Worm (Caenorhabditis elegans) whole organism, L1 larva: ENCODE data around the gene hlh-29.
A peak's percentile ranks its signal among the peaks of the same experiment; 100 is the strongest.

ENCODE experiments used
- F16B12.6 ChIP-seq: fragments of 150-350 bp; optimal IDR thresholded peaks from 2 replicates; lab custom pipeline; 2014; ENCODE audit warnings: missing biosample characterization, missing genetic modification characterization
- Y116A8C.19 ChIP-seq: sonication (generic microtip); optimal IDR thresholded peaks from 2 replicates; lab custom pipeline; 2016; ENCODE audit warnings: missing compliant biosample characterization, missing genetic modification characterization, borderline replicate concordance
- alr-1 ChIP-seq: fragments of 200-800 bp; sonication (Bioruptor generic); optimal IDR thresholded peaks from 2 replicates; lab custom pipeline; 2018; ENCODE audit warnings: borderline replicate concordance, mild to moderate bottlenecking, missing genetic modification characterization, missing compliant biosample characterization
- blmp-1 ChIP-seq: fragments of 150-350 bp; optimal IDR thresholded peaks from 2 replicates; lab custom pipeline; 2014; ENCODE audit warnings: missing biosample characterization, missing genetic modification characterization
- ceh-63 ChIP-seq: fragments of 200-800 bp; sonication (Bioruptor generic); optimal IDR thresholded peaks from 2 replicates; lab custom pipeline; 2018; ENCODE audit warnings: mild to moderate bottlenecking, missing genetic modification characterization, missing compliant biosample characterization
- ceh-8 ChIP-seq: fragments of 200-800 bp; sonication (Bioruptor generic); optimal IDR thresholded peaks from 2 replicates; lab custom pipeline; 2018; ENCODE audit warnings: mild to moderate bottlenecking, missing genetic modification characterization, moderate library complexity, missing compliant biosample characterization
- ceh-82 ChIP-seq, 3 experiments: fragments of 150-350 bp in 1 of 3; sonication (generic microtip) in 2 of 3; optimal IDR thresholded peaks; 2 replicates each; lab custom pipeline; 2014 to 2017; ENCODE audit warnings: missing biosample characterization in 3 of 3, missing genetic modification characterization in 3 of 3
- ceh-88 ChIP-seq: fragments of 200-800 bp; sonication (Bioruptor generic); IDR thresholded peaks from 2 replicates; pipeline ENCODE4 v1.3.6; 2022; ENCODE audit warnings: missing genetic modification characterization, missing compliant biosample characterization
- dpl-1 ChIP-seq, 3 experiments: fragments of 150-350 bp in 2 of 3; sonication (generic microtip) in 1 of 3; optimal IDR thresholded peaks; 2 replicates each; lab custom pipeline; 2014 to 2017; ENCODE audit warnings: missing biosample characterization in 3 of 3, missing genetic modification characterization in 3 of 3, missing genetic modification reagents in 3 of 3
- efl-3 ChIP-seq: fragments of 200-800 bp; sonication (Bioruptor generic); optimal IDR thresholded peaks from 2 replicates; lab custom pipeline; 2018; ENCODE audit warnings: mild to moderate bottlenecking, missing genetic modification characterization, missing compliant biosample characterization
- egl-13 ChIP-seq: sonication (generic microtip); optimal IDR thresholded peaks from 2 replicates; lab custom pipeline; 2016; ENCODE audit warnings: missing genotype, missing genetic modification reagents, missing genetic modification characterization, missing compliant biosample characterization
- egl-27 ChIP-seq, 2 experiments: fragments of 150-350 bp in 1 of 2; sonication (generic microtip); optimal IDR thresholded peaks; 3 replicates each; lab custom pipeline; 2017 to 2018; ENCODE audit warnings: missing biosample characterization in 2 of 2, missing genetic modification characterization in 2 of 2, missing genetic modification reagents in 2 of 2
- elt-3 ChIP-seq, 6 experiments: fragments of 150-350 bp in 1 of 6; sonication (generic microtip); optimal IDR thresholded peaks; 2 replicates each; lab custom pipeline; 2017 to 2018; ENCODE audit warnings: missing biosample characterization in 6 of 6, missing genetic modification characterization in 6 of 6, inconsistent platforms in 1 of 6
- fkh-10 ChIP-seq: sonication (generic microtip); optimal IDR thresholded peaks from 2 replicates; lab custom pipeline; 2017; ENCODE audit warnings: missing biosample characterization, missing genetic modification reagents, missing genetic modification characterization
- grh-1 ChIP-seq: fragments of 200-800 bp; sonication (Bioruptor generic); IDR thresholded peaks from 2 replicates; pipeline ENCODE4 v1.3.6; 2022; ENCODE audit warnings: missing genetic modification reagents, missing genetic modification characterization, missing compliant biosample characterization
- hlh-4 ChIP-seq: sonication (generic microtip); optimal IDR thresholded peaks from 2 replicates; lab custom pipeline; 2016; ENCODE audit warnings: mild to moderate bottlenecking, missing genetic modification characterization, missing compliant biosample characterization
- isw-1 ChIP-seq: fragments of 200-800 bp; sonication (Bioruptor generic); IDR thresholded peaks from 2 replicates; pipeline ENCODE4 v1.3.6; 2022; ENCODE audit warnings: missing genetic modification characterization, missing compliant biosample characterization
- jun-1 ChIP-seq: fragments of 150-350 bp; optimal IDR thresholded peaks from 2 replicates; lab custom pipeline; 2014; ENCODE audit warnings: missing biosample characterization, missing genetic modification reagents, missing genetic modification characterization
- lin-13 ChIP-seq: fragments of 150-350 bp; optimal IDR thresholded peaks from 2 replicates; lab custom pipeline; 2014; ENCODE audit warnings: missing biosample characterization, missing genetic modification reagents, missing genetic modification characterization
- lin-14 ChIP-seq: fragments of 200-800 bp; sonication (Bioruptor generic); optimal IDR thresholded peaks from 2 replicates; lab custom pipeline; 2018; ENCODE audit warnings: mild to moderate bottlenecking, missing genetic modification characterization, moderate library complexity, missing compliant biosample characterization
- lin-35 ChIP-seq, 2 experiments: fragments of 150-350 bp; optimal IDR thresholded peaks; 2 replicates each; lab custom pipeline; 2014; ENCODE audit warnings: missing biosample characterization in 2 of 2, missing genetic modification characterization in 2 of 2, missing genetic modification reagents in 2 of 2
- lir-3 ChIP-seq: sonication (generic microtip); optimal IDR thresholded peaks from 2 replicates; lab custom pipeline; 2016; ENCODE audit warnings: mild to moderate bottlenecking, missing genetic modification characterization, moderate library complexity, missing compliant biosample characterization; ENCODE audit not compliant: poor library complexity
- lsy-2 ChIP-seq, 2 experiments: fragments of 150-350 bp; optimal IDR thresholded peaks; 2 replicates each; lab custom pipeline; 2014; ENCODE audit warnings: missing biosample characterization in 2 of 2, missing genetic modification characterization in 2 of 2
- mdl-1 ChIP-seq, 2 experiments: fragments of 150-350 bp; optimal IDR thresholded peaks; 2 replicates each; lab custom pipeline; 2014 to 2017; ENCODE audit warnings: missing biosample characterization in 2 of 2, missing genetic modification characterization in 2 of 2, inconsistent platforms in 1 of 2
- mef-2 ChIP-seq: fragments of 150-350 bp; optimal IDR thresholded peaks from 2 replicates; lab custom pipeline; 2014; ENCODE audit warnings: missing biosample characterization, missing genetic modification characterization
- mep-1 ChIP-seq: fragments of 150-350 bp; optimal IDR thresholded peaks from 2 replicates; lab custom pipeline; 2014; ENCODE audit warnings: missing biosample characterization, missing genetic modification characterization
- nhr-12 ChIP-seq: sonication (generic microtip); optimal IDR thresholded peaks from 2 replicates; lab custom pipeline; 2017; ENCODE audit warnings: missing biosample characterization, missing genetic modification characterization
- nhr-19 ChIP-seq: fragments of 200-800 bp; sonication (Bioruptor generic); conservative IDR thresholded peaks from 2 replicates; pipeline ENCODE4 v1.3.6; 2022; ENCODE audit warnings: missing genetic modification characterization, missing compliant biosample characterization
- nhr-20 ChIP-seq: sonication (generic microtip); optimal IDR thresholded peaks from 2 replicates; lab custom pipeline; 2016; ENCODE audit warnings: mild to moderate bottlenecking, missing genetic modification characterization, missing compliant biosample characterization
- nhr-71 ChIP-seq: sonication (generic microtip); optimal IDR thresholded peaks from 2 replicates; lab custom pipeline; 2016; ENCODE audit warnings: mild to moderate bottlenecking, missing genetic modification characterization, moderate library complexity, missing compliant biosample characterization
- nhr-76 ChIP-seq: sonication (generic microtip); optimal IDR thresholded peaks from 2 replicates; lab custom pipeline; 2017; ENCODE audit warnings: missing biosample characterization, missing genetic modification characterization
- nhr-84 ChIP-seq: sonication (generic microtip); optimal IDR thresholded peaks from 2 replicates; lab custom pipeline; 2017; ENCODE audit warnings: missing biosample characterization, missing genetic modification characterization
- nhr-85 ChIP-seq: sonication (generic microtip); peaks from one replicate; lab custom pipeline; 2016; ENCODE audit warnings: missing genetic modification characterization, inconsistent platforms, missing compliant biosample characterization
- nhr-90 ChIP-seq: sonication (generic microtip); optimal IDR thresholded peaks from 2 replicates; lab custom pipeline; 2016; ENCODE audit warnings: mild to moderate bottlenecking, missing genetic modification characterization, missing compliant biosample characterization; ENCODE audit not compliant: poor library complexity
- pag-3 ChIP-seq: sonication (generic microtip); optimal IDR thresholded peaks from 2 replicates; lab custom pipeline; 2017; ENCODE audit warnings: missing genetic modification characterization, mild to moderate bottlenecking, missing compliant biosample characterization, antibody characterized with exemption, borderline replicate concordance; ENCODE audit not compliant: insufficient read depth
- snu-23 ChIP-seq: sonication (generic microtip); optimal IDR thresholded peaks from 2 replicates; lab custom pipeline; 2016; ENCODE audit warnings: missing genetic modification characterization, missing compliant biosample characterization
- sptf-1 ChIP-seq: fragments of 150-350 bp; optimal IDR thresholded peaks from 2 replicates; lab custom pipeline; 2014; ENCODE audit warnings: missing biosample characterization, missing genetic modification characterization
- sup-37 ChIP-seq: fragments of 200-800 bp; sonication (Bioruptor generic); optimal IDR thresholded peaks from 2 replicates; lab custom pipeline; 2018; ENCODE audit warnings: mild to moderate bottlenecking, missing genetic modification characterization, missing compliant biosample characterization
- swsn-7 ChIP-seq: sonication (generic microtip); optimal IDR thresholded peaks from 2 replicates; lab custom pipeline; 2016; ENCODE audit warnings: missing genetic modification characterization, missing compliant biosample characterization
- tbx-2 ChIP-seq: sonication (generic microtip); optimal IDR thresholded peaks from 2 replicates; lab custom pipeline; 2016; ENCODE audit warnings: missing genetic modification characterization, missing compliant biosample characterization
- tlp-1 ChIP-seq: fragments of 150-350 bp; optimal IDR thresholded peaks from 2 replicates; lab custom pipeline; 2014; ENCODE audit warnings: missing biosample characterization, missing genetic modification characterization
- unc-62 ChIP-seq: fragments of 150-350 bp; optimal IDR thresholded peaks from 2 replicates; lab custom pipeline; 2014; ENCODE audit warnings: missing biosample characterization, missing genetic modification reagents, missing genetic modification characterization
- unc-86 ChIP-seq: sonication (generic microtip); optimal IDR thresholded peaks from 2 replicates; lab custom pipeline; 2016; ENCODE audit warnings: missing genetic modification characterization, missing compliant biosample characterization
- unc-98 ChIP-seq: fragments of 200-800 bp; sonication (Bioruptor generic); IDR thresholded peaks from 2 replicates; pipeline ENCODE4 v1.3.6; 2022; ENCODE audit warnings: missing genetic modification characterization, missing compliant biosample characterization
- vab-15 ChIP-seq: sonication (generic microtip); optimal IDR thresholded peaks from 2 replicates; lab custom pipeline; 2017; ENCODE audit warnings: missing genotype, mild to moderate bottlenecking, missing genetic modification characterization, missing compliant biosample characterization
- xbp-1 ChIP-seq: sonication (generic microtip); optimal IDR thresholded peaks from 2 replicates; lab custom pipeline; 2016; ENCODE audit warnings: missing genetic modification characterization, missing compliant biosample characterization
- ztf-4 ChIP-seq: fragments of 150-350 bp; optimal IDR thresholded peaks from 2 replicates; lab custom pipeline; 2014; ENCODE audit warnings: missing biosample characterization, missing genetic modification characterization

Gene hlh-29

ce11 chrX:17544349-17544936 is 4.0 kb downstream of the hlh-29 start (continued):
- TF ChIP-seq ceh-8 (GFP tag; lab: Kevin White, UChicago): peak; percentile 92
- peak; percentile 80 for TF ChIP-seq xbp-1
- peak; percentile 67 for TF ChIP-seq lir-3
- no peak for TF ChIP-seq nhr-76
- no peak for TF ChIP-seq vab-15
- TF ChIP-seq tlp-1 (tag; lab: Kevin White, UChicago): no peak
- TF ChIP-seq fkh-10 (GFP tag; lab: Kevin White, UChicago): peak; percentile 71
- no peak for TF ChIP-seq nhr-12
- TF ChIP-seq isw-1 (GFP tag; lab: Robert Waterston, UW): peak; percentile 77
- TF ChIP-seq alr-1: no peak
- no peak for TF ChIP-seq sptf-1
- no peak for TF ChIP-seq unc-62
- peak; percentile 81 for TF ChIP-seq unc-86 (tag; lab: Kevin White, UChicago)
- peak; percentile 96 for TF ChIP-seq nhr-19
- TF ChIP-seq jun-1 (tag; lab: Kevin White, UChicago): no peak
- TF ChIP-seq ceh-82 (tag; optimal IDR thresholded peaks at IDR 0.05; lab: Kevin White, UChicago): peak; percentile 18 to 80 (median 76)
- peak in 1 of 6 experiments; percentile 56 for TF ChIP-seq elt-3 (tag; optimal IDR thresholded peaks at IDR 0.05; lab: Kevin White, UChicago)
- TF ChIP-seq ztf-4 (tag; lab: Kevin White, UChicago): peak; percentile 57
- TF ChIP-seq lsy-2 (tag; optimal IDR thresholded peaks at IDR 0.05; lab: Kevin White, UChicago): peak; percentile 63 to 70
- TF ChIP-seq grh-1 (GFP tag; lab: Robert Waterston, UW): peak; percentile 91
- TF ChIP-seq egl-27 (tag; optimal IDR thresholded peaks at IDR 0.05; lab: Kevin White, UChicago): no peak
- peak; percentile 61 for TF ChIP-seq lin-13 (GFP tag; lab: Kevin White, UChicago)
- TF ChIP-seq F16B12.6: no peak
- no peak for TF ChIP-seq nhr-84
- peak; percentile 88 for TF ChIP-seq ceh-63
- no peak for TF ChIP-seq pag-3 (tag; lab: Kevin White, UChicago)
- peak; percentile 68 for TF ChIP-seq sup-37
- TF ChIP-seq ceh-88 (GFP tag; lab: Robert Waterston, UW): peak; percentile 94
- TF ChIP-seq swsn-7 (tag; lab: Kevin White, UChicago): peak; percentile 89
- peak; percentile 82 for TF ChIP-seq egl-13 (tag; lab: Kevin White, UChicago)
- TF ChIP-seq Y116A8C.19: no peak
- TF ChIP-seq blmp-1 (tag; lab: Kevin White, UChicago): no peak
- TF ChIP-seq, all 84 proteins: peak for 56

- TF ChIP-seq mep-1 (tag; lab: Kevin White, UChicago) (peak; percentile 24), blmp-1 (tag; lab: Kevin White, UChicago) (peak; percentile 79), dpl-1 (GFP tag; optimal IDR thresholded peaks at IDR 0.05; lab: Kevin White, UChicago) (no peak), hlh-4 (tag; lab: Kevin White, UChicago) (no peak), mef-2 (no peak), lin-14 (GFP tag; lab: Kevin White, UChicago) (peak; percentile 74), tbx-2 (tag; lab: Kevin White, UChicago) (no peak), unc-98 (GFP tag; lab: Robert Waterston, UW) (no peak), ztf-4 (tag; lab: Kevin White, UChicago) (no peak), mdl-1 (tag; optimal IDR thresholded peaks at IDR 0.05; lab: Kevin White, UChicago) (peak in 1 of 2 experiments; percentile 67), elt-3 (tag; optimal IDR thresholded peaks at IDR 0.05; lab: Kevin White, UChicago) (peak in 2 of 6 experiments; percentile 5 to 77), egl-13 (tag; lab: Kevin White, UChicago) (no peak), nhr-85 (peak; percentile 93), nhr-90 (tag; lab: Kevin White, UChicago) (peak; percentile 4), nhr-19 (peak; percentile 8; the same call in 1 of the 2 replicates), lin-35 (GFP tag; optimal IDR thresholded peaks at IDR 0.05; lab: Kevin White, UChicago) (peak in 1 of 2 experiments; percentile 35), efl-3 (GFP tag; lab: Kevin White, UChicago) (no peak), vab-15 (no peak), Y116A8C.19 (no peak), snu-23 (peak; percentile 41), ceh-8 (GFP tag; lab: Kevin White, UChicago) (no peak), nhr-71 (tag; lab: Kevin White, UChicago) (peak; percentile 33), nhr-20 (tag; lab: Kevin White, UChicago) (peak; percentile 68)
Measured at ce11 chrX:17539968-17540367, 8.5 kb downstream of the hlh-29 start.
